Worm (Caenorhabditis elegans) whole organism, late embryonic: Measurements from ENCODE around the gene iars-1.

Source experiments
- F13H6.1 ChIP-seq: sonication (generic microtip); optimal IDR thresholded peaks from 2 replicates; lab custom pipeline; 2016; ENCODE audit warnings: missing genetic modification characterization, missing compliant biosample characterization
- ceh-2 ChIP-seq: sonication (generic microtip); optimal IDR thresholded peaks from 2 replicates; lab custom pipeline; 2016; ENCODE audit warnings: missing genotype, missing genetic modification characterization, missing compliant biosample characterization
- ets-4 ChIP-seq: sonication (generic microtip); optimal IDR thresholded peaks from 2 replicates; lab custom pipeline; 2016; ENCODE audit warnings: missing genetic modification characterization, missing compliant biosample characterization
- pat-9 ChIP-seq: fragments of 200-800 bp; sonication (Bioruptor generic); optimal IDR thresholded peaks from 2 replicates; lab custom pipeline; 2018; ENCODE audit warnings: mild to moderate bottlenecking, missing genetic modification characterization, moderate library complexity, missing compliant biosample characterization

DNA sequence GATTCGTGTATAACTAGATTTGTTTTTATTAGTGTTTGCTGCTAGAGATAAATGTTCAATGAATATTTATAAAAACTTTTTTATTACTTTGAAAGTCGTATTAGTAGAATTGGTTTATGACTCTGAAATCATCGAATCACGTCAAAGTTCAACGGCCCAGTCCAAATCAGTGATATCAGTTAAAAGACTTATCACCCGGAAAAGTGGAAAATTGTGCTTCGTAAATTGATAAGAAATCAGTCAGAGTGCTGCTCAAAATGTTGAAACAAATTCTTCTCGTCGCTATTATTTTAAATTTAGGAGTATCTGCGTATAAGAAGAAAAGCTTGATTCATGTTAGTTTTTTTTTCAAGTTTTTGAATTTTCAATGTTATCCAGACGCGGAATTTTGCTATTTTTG is 19.9 kb downstream of the iars-1 start, which contains the start of gene R10H10.3:
- TF ChIP-seq ets-4 (tag; lab: Kevin White, UChicago): no peak
- TF ChIP-seq ceh-2 (tag; lab: Kevin White, UChicago): no peak
- no peak for TF ChIP-seq pat-9
- TF ChIP-seq F13H6.1 (tag; lab: Kevin White, UChicago): no peak
